Worm (Caenorhabditis elegans) whole organism, midembryonic: ENCODE measurements around the gene skr-17.

Experiments
- T22C8.4 ChIP-seq: fragments of 200-800 bp; sonication (Bioruptor generic); IDR thresholded peaks from 2 replicates; pipeline ENCODE4 v1.3.6; 2022; ENCODE audit warnings: missing genetic modification characterization, missing compliant biosample characterization
- cog-1 ChIP-seq: sonication (generic microtip); optimal IDR thresholded peaks from 2 replicates; lab custom pipeline; 2016; ENCODE audit warnings: missing genetic modification characterization, missing compliant biosample characterization
- flt-1 ChIP-seq: fragments of 200-800 bp; sonication (Bioruptor generic); IDR thresholded peaks from 2 replicates; pipeline ENCODE4 v1.3.6; 2022; ENCODE audit warnings: missing genetic modification characterization, missing compliant biosample characterization
- klf-2 ChIP-seq: fragments of 200-800 bp; sonication (Bioruptor generic); conservative IDR thresholded peaks from 2 replicates; pipeline ENCODE4 v1.3.6; 2022; ENCODE audit warnings: missing genetic modification reagents, missing genetic modification characterization, missing compliant biosample characterization
- med-1 ChIP-seq: sonication (generic microtip); optimal IDR thresholded peaks from 2 replicates; lab custom pipeline; 2017; ENCODE audit warnings: missing genetic modification characterization, mild to moderate bottlenecking, missing compliant biosample characterization, antibody characterized with exemption, missing genetic modification reagents; ENCODE audit not compliant: insufficient read depth
- ref-1 ChIP-seq: fragments of 200-800 bp; sonication (Bioruptor generic); conservative IDR thresholded peaks from 2 replicates; pipeline ENCODE4 v1.3.6; 2022; ENCODE audit warnings: missing genetic modification reagents, missing genetic modification characterization, missing compliant biosample characterization

DNA sequence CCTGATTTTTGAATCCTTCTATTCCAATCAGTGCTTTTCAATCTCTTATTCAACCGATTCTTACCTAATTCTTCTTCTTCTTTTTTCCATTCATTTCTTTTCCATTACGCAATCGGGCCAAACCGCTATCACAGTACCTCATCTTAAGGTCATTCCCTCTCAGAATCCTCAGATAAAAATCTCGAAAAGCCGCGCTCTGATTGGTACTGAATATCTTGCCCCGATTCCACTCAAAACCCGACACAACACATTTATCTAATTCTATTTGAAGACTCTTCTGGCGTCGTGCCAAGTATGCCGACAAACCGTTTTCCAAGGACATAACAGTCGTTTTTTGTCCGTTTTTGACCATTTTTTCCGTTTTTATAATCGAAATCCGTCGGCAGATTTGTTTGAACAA lies 18.6 kb downstream of the skr-17 start:
- TF ChIP-seq med-1 (GFP tag; lab: Kevin White, UChicago) (no peak), flt-1 (GFP tag; lab: Robert Waterston, UW) (no peak), klf-2 (GFP tag; lab: Robert Waterston, UW) (no peak), cog-1 (tag; lab: Kevin White, UChicago) (no peak), T22C8.4 (GFP tag; lab: Robert Waterston, UW) (no peak), ref-1 (GFP tag; lab: Robert Waterston, UW) (no peak)
